Worm (Caenorhabditis elegans) whole organism, midembryonic: ENCODE data around the gene Y51H7C.7.

Source experiments
- cog-1 ChIP-seq: sonication (generic microtip); optimal IDR thresholded peaks from 2 replicates; lab custom pipeline; 2016; ENCODE audit warnings: missing genetic modification characterization, missing compliant biosample characterization
- flt-1 ChIP-seq: fragments of 200-800 bp; sonication (Bioruptor generic); IDR thresholded peaks from 2 replicates; pipeline ENCODE4 v1.3.6; 2022; ENCODE audit warnings: missing genetic modification characterization, missing compliant biosample characterization
- klf-2 ChIP-seq: fragments of 200-800 bp; sonication (Bioruptor generic); conservative IDR thresholded peaks from 2 replicates; pipeline ENCODE4 v1.3.6; 2022; ENCODE audit warnings: missing genetic modification reagents, missing genetic modification characterization, missing compliant biosample characterization
- ref-1 ChIP-seq: fragments of 200-800 bp; sonication (Bioruptor generic); conservative IDR thresholded peaks from 2 replicates; pipeline ENCODE4 v1.3.6; 2022; ENCODE audit warnings: missing genetic modification reagents, missing genetic modification characterization, missing compliant biosample characterization
- tab-1 ChIP-seq: fragments of 200-800 bp; sonication (Bioruptor generic); IDR thresholded peaks from 2 replicates; pipeline ENCODE4 v1.3.6; 2022; ENCODE audit warnings: missing genetic modification characterization, missing compliant biosample characterization
- ztf-23 ChIP-seq: fragments of 200-800 bp; sonication (Bioruptor generic); IDR thresholded peaks from 2 replicates; pipeline ENCODE4 v1.3.6; 2022; ENCODE audit warnings: missing genetic modification reagents, missing genetic modification characterization, missing compliant biosample characterization

DNA sequence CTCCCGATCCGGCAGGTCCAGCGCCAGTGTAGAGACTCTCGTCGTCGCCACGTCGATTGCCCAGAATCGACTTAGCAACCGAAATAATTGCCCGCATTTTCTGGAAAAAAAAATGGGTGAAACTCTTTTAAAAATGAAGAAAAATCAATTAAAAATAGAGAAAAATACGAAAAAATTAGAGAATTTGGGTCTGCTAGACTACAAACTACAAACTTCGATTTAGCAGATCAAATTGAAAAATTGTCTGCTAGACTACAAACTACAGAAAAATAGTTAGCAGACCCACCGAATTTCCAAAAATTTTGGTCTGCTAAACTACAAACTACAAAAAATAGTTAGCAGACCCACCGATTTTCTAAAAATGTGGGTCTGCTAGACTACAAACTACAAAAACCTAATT lies 27.5 kb upstream of the Y51H7C.7 start, which contains the start of gene rog-1:
- TF ChIP-seq flt-1 (GFP tag; lab: Robert Waterston, UW): no peak
- TF ChIP-seq ref-1: no peak
- TF ChIP-seq cog-1 (tag; lab: Kevin White, UChicago): no peak
- no peak for TF ChIP-seq tab-1 (GFP tag; lab: Robert Waterston, UW)
- no peak for TF ChIP-seq ztf-23 (GFP tag; lab: Robert Waterston, UW)
- TF ChIP-seq klf-2 (GFP tag; lab: Robert Waterston, UW): no peak
